Worm (Caenorhabditis elegans) whole organism, L2 larva: ENCODE data around the gene col-94.

Experiments
- ZK546.5 ChIP-seq: sonication (generic microtip); optimal IDR thresholded peaks from 2 replicates; lab custom pipeline; 2017; ENCODE audit warnings: missing biosample characterization, missing genetic modification characterization
- elt-3 ChIP-seq: sonication (generic microtip); optimal IDR thresholded peaks from 2 replicates; lab custom pipeline; 2017; ENCODE audit warnings: missing biosample characterization, missing genetic modification characterization
- mdl-1 ChIP-seq, 2 experiments: fragments of 150-350 bp in 1 of 2; sonication (generic microtip) in 1 of 2; optimal IDR thresholded peaks; 2 replicates each; lab custom pipeline; 2017; ENCODE audit warnings: missing biosample characterization in 2 of 2, missing genetic modification characterization in 2 of 2
- nhr-237 ChIP-seq: fragments of 150-350 bp; optimal IDR thresholded peaks from 2 replicates; lab custom pipeline; 2014; ENCODE audit warnings: missing biosample characterization, missing genetic modification characterization
- nhr-25 ChIP-seq: fragments of 150-350 bp; sonication (generic microtip); optimal IDR thresholded peaks from 3 replicates; lab custom pipeline; 2014; ENCODE audit warnings: missing biosample characterization, missing genetic modification characterization
- skn-1 ChIP-seq: sonication (generic microtip); optimal IDR thresholded peaks from 2 replicates; lab custom pipeline; 2017; ENCODE audit warnings: missing biosample characterization, missing genetic modification characterization
- ztf-11 ChIP-seq: sonication (generic microtip); optimal IDR thresholded peaks from 2 replicates; lab custom pipeline; 2017; ENCODE audit warnings: missing biosample characterization, missing genetic modification characterization

- TF ChIP-seq ZK546.5 (tag; lab: Kevin White, UChicago), result peak; percentile 47
- no peak for TF ChIP-seq elt-3 (tag; lab: Kevin White, UChicago)
- TF ChIP-seq skn-1 (tag; lab: Kevin White, UChicago), result peak; percentile 61
- TF ChIP-seq ztf-11 (tag; lab: Kevin White, UChicago), result peak; percentile 76
- peak; percentile 86 for TF ChIP-seq nhr-237
- TF ChIP-seq mdl-1 (tag; optimal IDR thresholded peaks at IDR 0.05; lab: Kevin White, UChicago), result peak; percentile 66 to 74
- peak; percentile 94 for TF ChIP-seq nhr-25
These were observed 1.9 kb upstream of the col-94 start for ce11 chrIII:10989491-10990032.
